Fruit fly (Drosophila melanogaster) whole organism, embryonic: ENCODE data around the gene udt.

Source experiments
- Aef1 ChIP-seq: fragments of 200-800 bp; sonication (Bioruptor generic); IDR thresholded peaks from 3 replicates; pipeline ENCODE4 v1.3.6; 2022; ENCODE audit warnings: missing biosample characterization, missing genetic modification characterization
- Atf-2 ChIP-seq: fragments of 200-800 bp; sonication (Bioruptor generic); optimal IDR thresholded peaks from 2 replicates; lab custom pipeline; 2016; ENCODE audit warnings: missing biosample characterization, missing genetic modification characterization
- Awh ChIP-seq: fragments of 200-800 bp; sonication (Bioruptor generic); IDR thresholded peaks from 2 replicates; pipeline ENCODE4, ENCODE4 v1.3.6; 2022; ENCODE audit warnings: missing biosample characterization, missing genetic modification characterization
- CG10654 ChIP-seq: fragments of 200-800 bp; sonication (Bioruptor generic); optimal IDR thresholded peaks from 2 replicates; lab custom pipeline; 2016; ENCODE audit warnings: missing biosample characterization, missing genetic modification characterization
- CG12219 ChIP-seq: fragments of 200-800 bp; sonication (Bioruptor generic); optimal IDR thresholded peaks from 3 replicates; lab custom pipeline; 2018; ENCODE audit warnings: missing biosample characterization, mild to moderate bottlenecking, missing genetic modification characterization
- CG12659 ChIP-seq: fragments of 200-800 bp; sonication (Bioruptor generic); optimal IDR thresholded peaks from 3 replicates; lab custom pipeline; 2017; ENCODE audit warnings: mild to moderate bottlenecking, missing biosample characterization, missing genetic modification reagents, missing genetic modification characterization
- CG12744 ChIP-seq: fragments of 200-800 bp; sonication (Bioruptor generic); optimal IDR thresholded peaks from 2 replicates; lab custom pipeline; 2016; ENCODE audit warnings: missing biosample characterization, missing genetic modification characterization
- CG15073 ChIP-seq: fragments of 200-800 bp; sonication (Bioruptor generic); optimal IDR thresholded peaks from 2 replicates; lab custom pipeline; 2016; ENCODE audit warnings: missing biosample characterization, missing genetic modification characterization
- CG17186 ChIP-seq: fragments of 200-800 bp; sonication (Bioruptor generic); optimal IDR thresholded peaks from 3 replicates; lab custom pipeline; 2017; ENCODE audit warnings: missing biosample characterization, missing genetic modification reagents, missing genetic modification characterization
- CG17328 ChIP-seq: fragments of 200-800 bp; sonication (Bioruptor generic); IDR thresholded peaks from 2 replicates; pipeline ENCODE4 v1.3.6; 2022; ENCODE audit warnings: missing biosample characterization, missing genetic modification characterization
- CG17912 ChIP-seq: fragments of 200-800 bp; sonication (Bioruptor generic); optimal IDR thresholded peaks from 2 replicates; lab custom pipeline; 2018; ENCODE audit warnings: missing biosample characterization, mild to moderate bottlenecking, missing genetic modification characterization
- CG2678 ChIP-seq: fragments of 200-800 bp; sonication (Bioruptor generic); optimal IDR thresholded peaks from 3 replicates; lab custom pipeline; 2019; ENCODE audit warnings: missing biosample characterization, mild to moderate bottlenecking, missing genetic modification characterization, moderate library complexity
- CG30403 ChIP-seq: fragments of 200-800 bp; sonication (Bioruptor generic); optimal IDR thresholded peaks from 3 replicates; lab custom pipeline; 2016; ENCODE audit warnings: missing biosample characterization, missing genetic modification characterization
- CG32772 ChIP-seq: fragments of 200-800 bp; sonication (Bioruptor generic); IDR thresholded peaks from 2 replicates; pipeline ENCODE4 v1.3.6; 2022; ENCODE audit warnings: missing biosample characterization, missing genetic modification characterization
- CG34422 ChIP-seq: fragments of 200-800 bp; sonication (Bioruptor generic); IDR thresholded peaks from 3 replicates; pipeline ENCODE4 v1.3.6; 2022; ENCODE audit warnings: missing biosample characterization, missing genetic modification characterization
- CG4328 ChIP-seq: fragments of 200-800 bp; sonication (Bioruptor generic); optimal IDR thresholded peaks from 3 replicates; lab custom pipeline; 2017; ENCODE audit warnings: missing biosample characterization, missing genetic modification reagents, missing genetic modification characterization
- CG43689 ChIP-seq: fragments of 200-800 bp; sonication (Bioruptor generic); IDR thresholded peaks from 2 replicates; pipeline ENCODE4 v1.3.6; 2022; ENCODE audit warnings: missing biosample characterization, missing genetic modification characterization
- CG4707 ChIP-seq: fragments of 200-800 bp; sonication (Bioruptor generic); optimal IDR thresholded peaks from 2 replicates; lab custom pipeline; 2018; ENCODE audit warnings: missing biosample characterization, mild to moderate bottlenecking, missing genetic modification characterization, moderate library complexity
- CG6791 ChIP-seq: fragments of 200-800 bp; sonication (Bioruptor generic); IDR thresholded peaks from 3 replicates; pipeline ENCODE4 v1.3.6; 2022; ENCODE audit warnings: missing biosample characterization, missing genetic modification characterization; ENCODE audit not compliant: partially characterized antibody
- CG8388 ChIP-seq: fragments of 200-800 bp; sonication (Bioruptor generic); optimal IDR thresholded peaks from 2 replicates; lab custom pipeline; 2019; ENCODE audit warnings: missing biosample characterization, mild to moderate bottlenecking, missing genetic modification characterization, moderate library complexity
- CG9876 ChIP-seq: fragments of 200-800 bp; sonication (Bioruptor generic); optimal IDR thresholded peaks from 2 replicates; lab custom pipeline; 2016; ENCODE audit warnings: missing biosample characterization, missing genetic modification characterization
- CHES-1-like ChIP-seq: fragments of 200-800 bp; sonication (Bioruptor generic); optimal IDR thresholded peaks from 2 replicates; lab custom pipeline; 2016; ENCODE audit warnings: missing biosample characterization, missing genetic modification characterization
- CrebB ChIP-seq: fragments of 200-800 bp; sonication (Bioruptor generic); optimal IDR thresholded peaks from 3 replicates; lab custom pipeline; 2018; ENCODE audit warnings: missing biosample characterization, mild to moderate bottlenecking, missing genetic modification characterization
- Dek ChIP-seq: fragments of 200-800 bp; sonication (Bioruptor generic); optimal IDR thresholded peaks from 3 replicates; lab custom pipeline; 2019; ENCODE audit warnings: missing biosample characterization, mild to moderate bottlenecking, missing genetic modification characterization, moderate library complexity
- HLH54F ChIP-seq: fragments of 200-800 bp; sonication (Bioruptor generic); optimal IDR thresholded peaks from 3 replicates; lab custom pipeline; 2016; ENCODE audit warnings: missing biosample characterization, missing genetic modification characterization
- Hr39 ChIP-seq: fragments of >200 bp; optimal IDR thresholded peaks from 2 replicates; lab custom pipeline; 2017
- NK7.1 ChIP-seq: fragments of 200-800 bp; sonication (Bioruptor generic); optimal IDR thresholded peaks from 3 replicates; lab custom pipeline; 2016; ENCODE audit warnings: missing biosample characterization, missing genetic modification characterization
- Neu2 ChIP-seq: fragments of 200-800 bp; sonication (Bioruptor generic); optimal IDR thresholded peaks from 3 replicates; lab custom pipeline; 2016; ENCODE audit warnings: missing biosample characterization, missing genetic modification characterization, borderline replicate concordance
- Spps ChIP-seq: fragments of 200-800 bp; sonication (Bioruptor generic); optimal IDR thresholded peaks from 2 replicates; lab custom pipeline; 2018; ENCODE audit warnings: missing biosample characterization, mild to moderate bottlenecking, missing genetic modification characterization
- Sry-β ChIP-seq: fragments of 200-800 bp; sonication (Bioruptor generic); optimal IDR thresholded peaks from 2 replicates; lab custom pipeline; 2018; ENCODE audit warnings: missing biosample characterization, mild to moderate bottlenecking, missing genetic modification characterization, moderate library complexity
- Vsx1 ChIP-seq: fragments of 200-800 bp; sonication (Bioruptor generic); optimal IDR thresholded peaks from 2 replicates; lab custom pipeline; 2017; ENCODE audit warnings: missing biosample characterization, mild to moderate bottlenecking, missing genetic modification characterization, missing genetic modification reagents
- Xrp1 ChIP-seq: fragments of 200-800 bp; sonication (Bioruptor generic); IDR thresholded peaks from 2 replicates; pipeline ENCODE4 v1.3.6; 2022; ENCODE audit warnings: missing biosample characterization, missing genetic modification characterization
- al ChIP-seq: fragments of 200-800 bp; sonication (Bioruptor generic); IDR thresholded peaks from 2 replicates; pipeline ENCODE4 v1.3.6; 2022; ENCODE audit warnings: missing biosample characterization, missing genetic modification characterization
- bigmax ChIP-seq: fragments of 200-800 bp; sonication (Bioruptor generic); optimal IDR thresholded peaks from 2 replicates; lab custom pipeline; 2018; ENCODE audit warnings: missing biosample characterization, mild to moderate bottlenecking, missing genetic modification characterization
- btn ChIP-seq: fragments of 200-800 bp; sonication (Bioruptor generic); optimal IDR thresholded peaks from 2 replicates; lab custom pipeline; 2016; ENCODE audit warnings: missing biosample characterization, missing genetic modification characterization
- da ChIP-seq: fragments of 200-800 bp; sonication (Bioruptor generic); optimal IDR thresholded peaks from 2 replicates; lab custom pipeline; 2016; ENCODE audit warnings: missing biosample characterization, missing genetic modification characterization
- danr ChIP-seq: fragments of 200-800 bp; sonication (Bioruptor generic); IDR thresholded peaks from 2 replicates; pipeline ENCODE4 v1.3.6; 2022; ENCODE audit warnings: missing biosample characterization, missing genetic modification characterization
- en ChIP-seq: fragments of 200-800 bp; sonication (Bioruptor generic); optimal IDR thresholded peaks from 2 replicates; lab custom pipeline; 2016; ENCODE audit warnings: missing biosample characterization, missing genetic modification characterization
- ftz-f1 ChIP-seq: fragments of 200-800 bp; sonication (Bioruptor generic); optimal IDR thresholded peaks from 2 replicates; lab custom pipeline; 2016; ENCODE audit warnings: missing biosample characterization, missing genetic modification characterization
- gce ChIP-seq: fragments of 200-800 bp; sonication (Bioruptor generic); IDR thresholded peaks from 3 replicates; pipeline ENCODE4 v1.3.6; 2022; ENCODE audit warnings: missing biosample characterization, missing genetic modification characterization
- gcm2 ChIP-seq: fragments of 200-800 bp; sonication (Bioruptor generic); optimal IDR thresholded peaks from 2 replicates; lab custom pipeline; 2016; ENCODE audit warnings: missing biosample characterization, missing genetic modification characterization
- grn ChIP-seq: fragments of 200-800 bp; sonication (Bioruptor generic); optimal IDR thresholded peaks from 3 replicates; lab custom pipeline; 2017; ENCODE audit warnings: missing biosample characterization, missing genetic modification characterization
- h ChIP-seq: fragments of >200 bp; optimal IDR thresholded peaks from 2 replicates; lab custom pipeline; 2017
- lbe ChIP-seq: fragments of 200-800 bp; sonication (Bioruptor generic); optimal IDR thresholded peaks from 2 replicates; lab custom pipeline; 2016; ENCODE audit warnings: missing biosample characterization, mild to moderate bottlenecking, missing genetic modification characterization
- lov ChIP-seq, 2 experiments: fragments of 200-800 bp in 1 of 2; fragments of >200 bp in 1 of 2; sonication (Bioruptor generic) in 1 of 2; IDR thresholded peaks in 1 of 2; optimal IDR thresholded peaks in 1 of 2; 2 replicates in 1 of 2; 3 replicates in 1 of 2; pipeline versions ENCODE4 v1.3.6 to Lab custom; 2017 to 2022; ENCODE audit warnings: missing biosample characterization in 1 of 2, missing genetic modification characterization in 1 of 2
- maf-S ChIP-seq: fragments of 200-800 bp; sonication (Bioruptor generic); optimal IDR thresholded peaks from 2 replicates; lab custom pipeline; 2016; ENCODE audit warnings: missing biosample characterization, missing genetic modification characterization
- nau ChIP-seq: fragments of 200-800 bp; sonication (Bioruptor generic); optimal IDR thresholded peaks from 3 replicates; lab custom pipeline; 2017; ENCODE audit warnings: missing biosample characterization, mild to moderate bottlenecking, missing genetic modification characterization, missing genetic modification reagents
- pfk ChIP-seq: fragments of 200-800 bp; sonication (Bioruptor generic); optimal IDR thresholded peaks from 2 replicates; lab custom pipeline; 2018; ENCODE audit warnings: missing biosample characterization, mild to moderate bottlenecking, missing genetic modification characterization, moderate library complexity
- ranshi ChIP-seq: fragments of 200-800 bp; sonication (Bioruptor generic); IDR thresholded peaks from 2 replicates; pipeline ENCODE4 v1.3.6; 2022; ENCODE audit warnings: missing biosample characterization, missing genetic modification characterization
- rib ChIP-seq: fragments of 200-800 bp; sonication (Bioruptor generic); IDR thresholded peaks from 2 replicates; pipeline ENCODE4 v1.3.6; 2022; ENCODE audit warnings: missing biosample characterization, missing genetic modification characterization
- schlank ChIP-seq: fragments of 200-800 bp; sonication (Bioruptor generic); optimal IDR thresholded peaks from 2 replicates; lab custom pipeline; 2018; ENCODE audit warnings: missing biosample characterization, mild to moderate bottlenecking, missing genetic modification characterization
- slou ChIP-seq: fragments of 200-800 bp; sonication (Bioruptor generic); optimal IDR thresholded peaks from 3 replicates; lab custom pipeline; 2016; ENCODE audit warnings: missing biosample characterization, missing genetic modification characterization
- wek ChIP-seq: fragments of 200-800 bp; sonication (Bioruptor generic); optimal IDR thresholded peaks from 3 replicates; lab custom pipeline; 2018; ENCODE audit warnings: missing biosample characterization, mild to moderate bottlenecking, missing genetic modification characterization, moderate library complexity

The udt gene

DNA sequence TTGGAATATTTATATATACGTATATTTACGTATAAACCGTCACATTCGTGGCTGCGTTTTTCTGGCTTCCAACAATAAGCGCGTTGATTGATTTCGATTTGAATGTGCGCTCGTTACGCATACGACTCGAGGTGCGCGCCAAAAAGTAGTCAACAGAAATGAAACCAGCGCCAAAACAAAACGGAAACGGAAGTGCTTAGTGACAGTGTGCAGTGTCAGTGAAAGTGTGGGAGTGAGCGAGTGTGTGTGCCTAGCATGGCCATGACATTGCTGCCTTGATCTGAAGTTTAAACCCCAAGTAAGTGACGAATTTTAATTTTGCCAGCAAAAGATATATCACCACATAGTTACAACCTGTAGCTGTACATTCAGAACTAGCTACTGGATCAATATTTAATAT, 40.6 kb upstream of the udt start, which contains the start of gene CG34355 (continued):
- TF ChIP-seq da (GFP tag; lab: Kevin White, UChicago) (no peak), CG43689 (GFP tag; lab: Robert Waterston, UW) (no peak), en (GFP tag; lab: Kevin White, UChicago) (no peak), CG17186 (peak; percentile 46), slou (GFP tag; lab: Kevin White, UChicago) (no peak), Xrp1 (no peak), ranshi (GFP tag; lab: Robert Waterston, UW) (no peak), gcm2 (GFP tag; lab: Kevin White, UChicago) (no peak), CG6791 (no peak), CG12744 (GFP tag; lab: Kevin White, UChicago) (peak; percentile 19), CG32772 (GFP tag; lab: Robert Waterston, UW) (no peak), wek (GFP tag; lab: Kevin White, UChicago) (peak; percentile 80), CG30403 (GFP tag; lab: Kevin White, UChicago) (no peak), CG17912 (GFP tag; lab: Kevin White, UChicago) (peak; percentile 82), CrebB (peak; percentile 37), Vsx1 (GFP tag; lab: Kevin White, UChicago) (no peak), CG17328 (GFP tag; lab: Robert Waterston, UW) (peak; percentile 70), CG9876 (no peak), Sry-β (GFP tag; lab: Kevin White, UChicago) (no peak), HLH54F (GFP tag; lab: Kevin White, UChicago) (no peak), grn (GFP tag; lab: Kevin White, UChicago) (no peak), CHES-1-like (GFP tag; lab: Kevin White, UChicago) (no peak), CG4707 (GFP tag; lab: Kevin White, UChicago) (peak; percentile 83), pfk (GFP tag; lab: Kevin White, UChicago) (no peak), lbe (no peak), Atf-2 (no peak), Awh (GFP tag; lab: Robert Waterston, UW) (no peak), Dek (tag; lab: Kevin White, UChicago) (no peak), CG4328 (peak; percentile 7), gce (no peak), btn (GFP tag; lab: Kevin White, UChicago) (peak; percentile 30), Aef1 (no peak), NK7.1 (GFP tag; lab: Kevin White, UChicago) (no peak), lov (optimal IDR thresholded peaks at IDR 0.05; lab: Kevin White, UChicago) (no peak), lov (GFP tag; IDR thresholded peaks at IDR 0.05; lab: Robert Waterston, UW) (0 out of 3 replicates have a peak, but pooled peaks have one; percentile 14), nau (GFP tag; lab: Kevin White, UChicago) (no peak), Spps (peak; percentile 21), CG15073 (no peak), h (lab: Kevin White, UChicago) (no peak), CG12219 (GFP tag; lab: Kevin White, UChicago) (peak; percentile 80), al (GFP tag; lab: Robert Waterston, UW) (no peak), danr (no peak), CG12659 (GFP tag; lab: Kevin White, UChicago) (no peak), Neu2 (GFP tag; lab: Kevin White, UChicago) (no peak), CG8388 (GFP tag; lab: Kevin White, UChicago) (no peak), bigmax (GFP tag; lab: Kevin White, UChicago) (no peak), maf-S (no peak), ftz-f1 (GFP tag; lab: Kevin White, UChicago) (no peak), CG2678 (tag; lab: Kevin White, UChicago) (no peak), rib (GFP tag; lab: Robert Waterston, UW) (no peak), CG34422 (GFP tag; lab: Robert Waterston, UW) (no peak), schlank (no peak), CG10654 (GFP tag; lab: Kevin White, UChicago) (no peak), Hr39 (no peak)
